Worm (Caenorhabditis elegans) whole organism, mixed stage, embryonic: Measurements from ENCODE around the gene Y7A5A.20.

Experiments used
- M03D4.4 ChIP-seq: sonication (generic microtip); optimal IDR thresholded peaks from 2 replicates; lab custom pipeline; 2017; ENCODE audit warnings: mild to moderate bottlenecking, missing genetic modification characterization, missing compliant biosample characterization
- bed-3 ChIP-seq: fragments of 200-800 bp; sonication (Bioruptor generic); optimal IDR thresholded peaks from 3 replicates; lab custom pipeline; 2018; ENCODE audit warnings: mild to moderate bottlenecking, missing genetic modification characterization, moderate library complexity, missing compliant biosample characterization
- blmp-1 ChIP-seq: fragments of 150-350 bp; optimal IDR thresholded peaks from 2 replicates; lab custom pipeline; 2014; ENCODE audit warnings: missing biosample characterization, missing genetic modification characterization
- ceh-39 ChIP-seq: fragments of 150-350 bp; optimal IDR thresholded peaks from 2 replicates; lab custom pipeline; 2014; ENCODE audit warnings: missing biosample characterization, missing genetic modification characterization
- ceh-43 ChIP-seq: fragments of 200-800 bp; sonication (Bioruptor generic); optimal IDR thresholded peaks from 2 replicates; lab custom pipeline; 2018; ENCODE audit warnings: mild to moderate bottlenecking, missing genetic modification characterization, moderate library complexity, missing compliant biosample characterization
- ceh-83 ChIP-seq: fragments of 200-800 bp; sonication (Bioruptor generic); optimal IDR thresholded peaks from 2 replicates; lab custom pipeline; 2018; ENCODE audit warnings: mild to moderate bottlenecking, missing genetic modification characterization, missing compliant biosample characterization
- ces-1 ChIP-seq: fragments of 150-350 bp; optimal IDR thresholded peaks from 2 replicates; lab custom pipeline; 2014; ENCODE audit warnings: missing biosample characterization, missing genetic modification reagents, missing genetic modification characterization
- cnd-1 ChIP-seq: fragments of 200-800 bp; sonication (Bioruptor generic); optimal IDR thresholded peaks from 2 replicates; lab custom pipeline; 2018; ENCODE audit warnings: mild to moderate bottlenecking, missing genetic modification characterization, missing compliant biosample characterization
- drap-1 ChIP-seq: fragments of 200-800 bp; sonication (Bioruptor generic); optimal IDR thresholded peaks from 3 replicates; lab custom pipeline; 2018; ENCODE audit warnings: mild to moderate bottlenecking, missing genetic modification characterization, missing compliant biosample characterization
- elt-1 ChIP-seq: sonication (generic microtip); optimal IDR thresholded peaks from 2 replicates; lab custom pipeline; 2017; ENCODE audit warnings: missing genetic modification characterization, mild to moderate bottlenecking, missing compliant biosample characterization, antibody characterized with exemption, moderate library complexity, borderline replicate concordance; ENCODE audit not compliant: insufficient read depth
- elt-3 ChIP-seq: fragments of 150-350 bp; optimal IDR thresholded peaks from 2 replicates; lab custom pipeline; 2014; ENCODE audit warnings: missing biosample characterization, missing genetic modification characterization
- flh-1 ChIP-seq: fragments of 200-800 bp; sonication (Bioruptor generic); optimal IDR thresholded peaks from 2 replicates; lab custom pipeline; 2018; ENCODE audit warnings: mild to moderate bottlenecking, missing genetic modification characterization, moderate library complexity, missing compliant biosample characterization
- ham-2 ChIP-seq: fragments of 200-800 bp; sonication (Bioruptor generic); optimal IDR thresholded peaks from 2 replicates; lab custom pipeline; 2018; ENCODE audit warnings: mild to moderate bottlenecking, missing genetic modification characterization, missing compliant biosample characterization
- hlh-1 ChIP-seq: fragments of 150-350 bp; optimal IDR thresholded peaks from 2 replicates; lab custom pipeline; 2014; ENCODE audit warnings: missing biosample characterization, missing genetic modification reagents, missing genetic modification characterization
- lin-13 ChIP-seq: fragments of 150-350 bp; optimal IDR thresholded peaks from 2 replicates; lab custom pipeline; 2014; ENCODE audit warnings: missing biosample characterization, missing genetic modification characterization
- lin-32 ChIP-seq: fragments of 200-800 bp; sonication (Bioruptor generic); optimal IDR thresholded peaks from 2 replicates; lab custom pipeline; 2018; ENCODE audit warnings: mild to moderate bottlenecking, missing genetic modification characterization, missing compliant biosample characterization
- lsy-2 ChIP-seq: fragments of 150-350 bp; optimal IDR thresholded peaks from 2 replicates; lab custom pipeline; 2014; ENCODE audit warnings: missing biosample characterization, missing genetic modification characterization
- mab-5 ChIP-seq: fragments of 150-350 bp; optimal IDR thresholded peaks from 2 replicates; lab custom pipeline; 2014; ENCODE audit warnings: missing biosample characterization, missing genetic modification characterization
- mep-1 ChIP-seq: fragments of 150-350 bp; optimal IDR thresholded peaks from 2 replicates; lab custom pipeline; 2017; ENCODE audit warnings: missing biosample characterization, missing genetic modification reagents, missing genetic modification characterization, inconsistent platforms
- mls-2 ChIP-seq: sonication (generic microtip); optimal IDR thresholded peaks from 2 replicates; lab custom pipeline; 2016; ENCODE audit warnings: mild to moderate bottlenecking, missing genetic modification characterization, moderate library complexity, missing compliant biosample characterization
- nhr-12 ChIP-seq: fragments of 150-350 bp; optimal IDR thresholded peaks from 2 replicates; lab custom pipeline; 2014; ENCODE audit warnings: missing biosample characterization, missing genetic modification characterization
- nhr-2 ChIP-seq: fragments of 150-350 bp; optimal IDR thresholded peaks from 2 replicates; lab custom pipeline; 2014; ENCODE audit warnings: missing biosample characterization, missing genetic modification characterization
- nhr-237 ChIP-seq: fragments of 150-350 bp; optimal IDR thresholded peaks from 2 replicates; lab custom pipeline; 2014; ENCODE audit warnings: missing biosample characterization, missing genetic modification characterization
- nhr-28 ChIP-seq: fragments of 150-350 bp; optimal IDR thresholded peaks from 2 replicates; lab custom pipeline; 2014; ENCODE audit warnings: missing biosample characterization, missing genetic modification characterization
- nhr-76 ChIP-seq: sonication (generic microtip); optimal IDR thresholded peaks from 2 replicates; lab custom pipeline; 2017; ENCODE audit warnings: missing biosample characterization, missing genetic modification characterization
- pha-4 ChIP-seq: fragments of 150-350 bp; optimal IDR thresholded peaks from 2 replicates; lab custom pipeline; 2018; ENCODE audit warnings: missing biosample characterization, missing genetic modification reagents, missing genetic modification characterization
- sem-2 ChIP-seq: fragments of 200-800 bp; sonication (Bioruptor generic); optimal IDR thresholded peaks from 2 replicates; lab custom pipeline; 2018; ENCODE audit warnings: mild to moderate bottlenecking, missing genetic modification characterization, missing compliant biosample characterization
- snpc-4 ChIP-seq: fragments of 150-350 bp; optimal IDR thresholded peaks from 2 replicates; lab custom pipeline; 2014; ENCODE audit warnings: missing biosample characterization, missing genetic modification characterization
- sptf-1 ChIP-seq: sonication (generic microtip); optimal IDR thresholded peaks from 2 replicates; lab custom pipeline; 2017; ENCODE audit warnings: mild to moderate bottlenecking, missing genetic modification characterization, moderate library complexity, missing compliant biosample characterization
- tbx-8 ChIP-seq: fragments of 200-800 bp; sonication (Bioruptor generic); optimal IDR thresholded peaks from 2 replicates; lab custom pipeline; 2018; ENCODE audit warnings: mild to moderate bottlenecking, missing genetic modification characterization, moderate library complexity, missing compliant biosample characterization
- unc-120 ChIP-seq: sonication (generic microtip); optimal IDR thresholded peaks from 2 replicates; lab custom pipeline; 2017; ENCODE audit warnings: missing genetic modification characterization, missing compliant biosample characterization; ENCODE audit not compliant: poor library complexity, severe bottlenecking
- unc-39 ChIP-seq: fragments of 150-350 bp; optimal IDR thresholded peaks from 2 replicates; lab custom pipeline; 2014; ENCODE audit warnings: missing biosample characterization, missing genetic modification characterization
- unc-62 ChIP-seq: fragments of 150-350 bp; optimal IDR thresholded peaks from 2 replicates; lab custom pipeline; 2014; ENCODE audit warnings: missing biosample characterization, missing genetic modification reagents, missing genetic modification characterization
- zip-8 ChIP-seq: fragments of 150-350 bp; optimal IDR thresholded peaks from 2 replicates; lab custom pipeline; 2014; ENCODE audit warnings: missing biosample characterization, missing genetic modification characterization
- ztf-11 ChIP-seq: fragments of 150-350 bp; optimal IDR thresholded peaks from 2 replicates; lab custom pipeline; 2014; ENCODE audit warnings: missing biosample characterization, missing genetic modification characterization

Y7A5A.20 gene

ce11 chrX:15842492-15842891 is 14.3 kb downstream of the Y7A5A.20 start:
- TF ChIP-seq zip-8 (tag; lab: Kevin White, UChicago): no peak
- no peak for TF ChIP-seq unc-39 (tag; lab: Kevin White, UChicago)
- no peak for TF ChIP-seq nhr-76
- TF ChIP-seq nhr-237: no peak
- TF ChIP-seq nhr-28: no peak
- TF ChIP-seq sem-2: no peak
- TF ChIP-seq ceh-83: no peak
- TF ChIP-seq lin-13: no peak
- no peak for TF ChIP-seq tbx-8 (GFP tag; lab: Kevin White, UChicago)
- TF ChIP-seq unc-62 (GFP tag; lab: Kevin White, UChicago): no peak

ce11 chrX:15844330-15844729 is 16.2 kb downstream of the Y7A5A.20 start:
- TF ChIP-seq ztf-11 (tag; lab: Kevin White, UChicago): no peak
- no peak for TF ChIP-seq ceh-39 (tag; lab: Kevin White, UChicago)

- TF ChIP-seq ces-1 (GFP tag; lab: Kevin White, UChicago) (no peak), drap-1 (GFP tag; lab: Kevin White, UChicago) (no peak), zip-8 (tag; lab: Kevin White, UChicago) (no peak), tbx-8 (GFP tag; lab: Kevin White, UChicago) (no peak)
Measured at ce11 chrX:15846552-15846951, 18.4 kb downstream of the Y7A5A.20 start.

- TF ChIP-seq snpc-4 (tag; lab: Kevin White, UChicago): no peak
Measured at ce11 chrX:15847543-15848087, 19.5 kb downstream of the Y7A5A.20 start, which contains the start of gene F59F4.3. F59F4.3 (minus strand) TSS chrX:15847593.

- TF ChIP-seq cnd-1 (tag; lab: Kevin White, UChicago) (no peak), M03D4.4 (tag; lab: Kevin White, UChicago) (no peak), unc-62 (GFP tag; lab: Kevin White, UChicago) (no peak), tbx-8 (GFP tag; lab: Kevin White, UChicago) (no peak), zip-8 (tag; lab: Kevin White, UChicago) (peak; percentile 93), lin-32 (GFP tag; lab: Kevin White, UChicago) (no peak)
Measured at ce11 chrX:15848867-15849266, 20.7 kb downstream of the Y7A5A.20 start.

- TF ChIP-seq lsy-2 (tag; lab: Kevin White, UChicago) (peak; percentile 74), ham-2 (GFP tag; lab: Kevin White, UChicago) (no peak), blmp-1 (no peak), unc-120 (tag; lab: Kevin White, UChicago) (no peak), ceh-83 (peak; percentile 41), drap-1 (GFP tag; lab: Kevin White, UChicago) (no peak), flh-1 (GFP tag; lab: Kevin White, UChicago) (no peak), nhr-76 (no peak), nhr-28 (no peak), tbx-8 (GFP tag; lab: Kevin White, UChicago) (no peak), hlh-1 (tag; lab: Kevin White, UChicago) (peak; percentile 20), sptf-1 (tag; lab: Kevin White, UChicago) (peak; percentile 41), zip-8 (tag; lab: Kevin White, UChicago) (no peak), unc-39 (tag; lab: Kevin White, UChicago) (no peak), lin-13 (no peak), ceh-39 (tag; lab: Kevin White, UChicago) (peak; percentile 13), nhr-237 (peak; percentile 74), nhr-2 (tag; lab: Kevin White, UChicago) (no peak), ztf-11 (tag; lab: Kevin White, UChicago) (no peak), pha-4 (no peak), mab-5 (tag; lab: Kevin White, UChicago) (no peak), ceh-43 (GFP tag; lab: Kevin White, UChicago) (no peak), M03D4.4 (tag; lab: Kevin White, UChicago) (no peak), bed-3 (no peak), sem-2 (no peak), lin-32 (GFP tag; lab: Kevin White, UChicago) (no peak), elt-3 (tag; lab: Kevin White, UChicago) (no peak), mls-2 (tag; lab: Kevin White, UChicago) (no peak), mep-1 (tag; lab: Kevin White, UChicago) (peak; percentile 42), nhr-12 (tag; lab: Kevin White, UChicago) (no peak), cnd-1 (tag; lab: Kevin White, UChicago) (no peak), snpc-4 (tag; lab: Kevin White, UChicago) (no peak), elt-1 (tag; lab: Kevin White, UChicago) (no peak), ces-1 (GFP tag; lab: Kevin White, UChicago) (peak; percentile 84), unc-62 (GFP tag; lab: Kevin White, UChicago) (no peak)
Measured at ce11 chrX:15849397-15849935, 21.3 kb downstream of the Y7A5A.20 start, which contains the start of gene acl-1. acl-1 (plus strand) TSS chrX:15849885.
